Worm (Caenorhabditis elegans) whole organism, late embryonic: Measurements from ENCODE around the gene Y53F4B.43.

Experiments used
- C08G9.2 ChIP-seq: sonication (generic microtip); optimal IDR thresholded peaks from 2 replicates; lab custom pipeline; 2016; ENCODE audit warnings: mild to moderate bottlenecking, missing genetic modification characterization, moderate library complexity, missing compliant biosample characterization
- Y22D7AL.16 ChIP-seq: sonication (generic microtip); optimal IDR thresholded peaks from 2 replicates; lab custom pipeline; 2016; ENCODE audit warnings: missing genetic modification characterization, missing compliant biosample characterization
- ama-1 ChIP-seq: fragments of 150-350 bp; optimal IDR thresholded peaks from 2 replicates; lab custom pipeline; 2014
- ceh-14 ChIP-seq: sonication (generic microtip); optimal IDR thresholded peaks from 2 replicates; lab custom pipeline; 2016; ENCODE audit warnings: missing genotype, missing genetic modification characterization, missing compliant biosample characterization
- ceh-19 ChIP-seq: fragments of 200-800 bp; sonication (Bioruptor generic); optimal IDR thresholded peaks from 2 replicates; lab custom pipeline; 2018; ENCODE audit warnings: mild to moderate bottlenecking, missing genetic modification characterization, missing compliant biosample characterization
- ceh-22 ChIP-seq: sonication (generic microtip); optimal IDR thresholded peaks from 2 replicates; lab custom pipeline; 2017; ENCODE audit warnings: missing biosample characterization, missing genetic modification characterization
- ceh-30 ChIP-seq: fragments of 150-350 bp; optimal IDR thresholded peaks from 2 replicates; lab custom pipeline; 2014; ENCODE audit warnings: missing biosample characterization, missing genetic modification characterization
- ceh-34 ChIP-seq: sonication (generic microtip); optimal IDR thresholded peaks from 2 replicates; lab custom pipeline; 2016; ENCODE audit warnings: mild to moderate bottlenecking, missing genetic modification characterization, missing compliant biosample characterization
- ceh-48 ChIP-seq: sonication (generic microtip); optimal IDR thresholded peaks from 2 replicates; lab custom pipeline; 2016; ENCODE audit warnings: missing genetic modification characterization, inconsistent platforms, missing compliant biosample characterization
- ceh-6 ChIP-seq: fragments of 200-800 bp; sonication (Bioruptor generic); optimal IDR thresholded peaks from 2 replicates; lab custom pipeline; 2018; ENCODE audit warnings: mild to moderate bottlenecking, missing genetic modification characterization, missing compliant biosample characterization
- che-1 ChIP-seq: sonication (generic microtip); optimal IDR thresholded peaks from 2 replicates; lab custom pipeline; 2016; ENCODE audit warnings: mild to moderate bottlenecking, missing genetic modification characterization, missing compliant biosample characterization
- dmd-4 ChIP-seq: sonication (generic microtip); optimal IDR thresholded peaks from 2 replicates; lab custom pipeline; 2016; ENCODE audit warnings: borderline replicate concordance, missing genetic modification characterization, missing compliant biosample characterization
- dve-1 ChIP-seq: sonication (generic microtip); optimal IDR thresholded peaks from 2 replicates; lab custom pipeline; 2017; ENCODE audit warnings: antibody characterized with exemption, mild to moderate bottlenecking, missing genetic modification characterization, missing compliant biosample characterization
- elt-2 ChIP-seq: sonication (generic microtip); optimal IDR thresholded peaks from 2 replicates; lab custom pipeline; 2016; ENCODE audit warnings: missing genetic modification reagents, missing genetic modification characterization, missing compliant biosample characterization
- eyg-1 ChIP-seq: sonication (generic microtip); optimal IDR thresholded peaks from 2 replicates; lab custom pipeline; 2016; ENCODE audit warnings: missing genotype, missing genetic modification characterization, missing compliant biosample characterization
- fax-1 ChIP-seq: sonication (generic microtip); optimal IDR thresholded peaks from 2 replicates; lab custom pipeline; 2016; ENCODE audit warnings: missing genotype, missing genetic modification characterization, missing compliant biosample characterization
- fkh-6 ChIP-seq: sonication (generic microtip); optimal IDR thresholded peaks from 2 replicates; lab custom pipeline; 2016; ENCODE audit warnings: missing genetic modification characterization, missing compliant biosample characterization
- gmeb-2 ChIP-seq: sonication (generic microtip); optimal IDR thresholded peaks from 2 replicates; lab custom pipeline; 2016; ENCODE audit warnings: missing genetic modification characterization, inconsistent platforms, missing compliant biosample characterization
- hlh-15 ChIP-seq: sonication (generic microtip); optimal IDR thresholded peaks from 2 replicates; lab custom pipeline; 2016; ENCODE audit warnings: missing genetic modification characterization, missing compliant biosample characterization
- hlh-30 ChIP-seq: sonication (generic microtip); optimal IDR thresholded peaks from 2 replicates; lab custom pipeline; 2017; ENCODE audit warnings: antibody characterized with exemption, missing genetic modification characterization, missing compliant biosample characterization; ENCODE audit not compliant: insufficient read depth
- hlh-6 ChIP-seq: sonication (generic microtip); optimal IDR thresholded peaks from 2 replicates; lab custom pipeline; 2016; ENCODE audit warnings: missing genotype, missing genetic modification characterization, missing compliant biosample characterization
- hlh-8 ChIP-seq: sonication (generic microtip); optimal IDR thresholded peaks from 2 replicates; lab custom pipeline; 2016; ENCODE audit warnings: missing genotype, missing genetic modification characterization, missing compliant biosample characterization
- lin-11 ChIP-seq: fragments of 200-800 bp; sonication (Bioruptor generic); optimal IDR thresholded peaks from 2 replicates; lab custom pipeline; 2018; ENCODE audit warnings: mild to moderate bottlenecking, missing genetic modification characterization, missing compliant biosample characterization
- mec-3 ChIP-seq: sonication (generic microtip); optimal IDR thresholded peaks from 2 replicates; lab custom pipeline; 2016; ENCODE audit warnings: borderline replicate concordance, missing genetic modification characterization, missing compliant biosample characterization
- nhr-11 ChIP-seq: fragments of 150-350 bp; optimal IDR thresholded peaks from 2 replicates; lab custom pipeline; 2014; ENCODE audit warnings: missing biosample characterization, missing genetic modification characterization
- nhr-232 ChIP-seq: sonication (generic microtip); optimal IDR thresholded peaks from 2 replicates; lab custom pipeline; 2016; ENCODE audit warnings: missing genetic modification characterization, missing compliant biosample characterization
- odd-2 ChIP-seq: sonication (generic microtip); optimal IDR thresholded peaks from 2 replicates; lab custom pipeline; 2017; ENCODE audit warnings: antibody characterized with exemption, mild to moderate bottlenecking, missing genetic modification characterization, missing compliant biosample characterization
- pha-2 ChIP-seq: sonication (generic microtip); optimal IDR thresholded peaks from 2 replicates; lab custom pipeline; 2017; ENCODE audit warnings: mild to moderate bottlenecking, missing genetic modification characterization, missing compliant biosample characterization
- pha-4 ChIP-seq: fragments of 150-350 bp; optimal IDR thresholded peaks from 2 replicates; lab custom pipeline; 2018; ENCODE audit warnings: missing biosample characterization, missing genetic modification reagents, missing genetic modification characterization
- pqm-1 ChIP-seq: sonication (generic microtip); optimal IDR thresholded peaks from 2 replicates; lab custom pipeline; 2016; ENCODE audit warnings: missing genetic modification characterization, missing compliant biosample characterization
- pros-1 ChIP-seq: fragments of 150-350 bp; optimal IDR thresholded peaks from 2 replicates; lab custom pipeline; 2014; ENCODE audit warnings: missing biosample characterization, missing genetic modification reagents, missing genetic modification characterization
- rnt-1 ChIP-seq: sonication (generic microtip); optimal IDR thresholded peaks from 2 replicates; lab custom pipeline; 2016; ENCODE audit warnings: missing genetic modification characterization, missing compliant biosample characterization
- sox-4 ChIP-seq: sonication (generic microtip); optimal IDR thresholded peaks from 2 replicates; lab custom pipeline; 2017; ENCODE audit warnings: mild to moderate bottlenecking, missing genetic modification characterization, inconsistent platforms, missing compliant biosample characterization
- syd-9 ChIP-seq: sonication (generic microtip); optimal IDR thresholded peaks from 2 replicates; lab custom pipeline; 2016; ENCODE audit warnings: mild to moderate bottlenecking, missing genetic modification characterization, moderate library complexity, missing compliant biosample characterization
- unc-42 ChIP-seq: sonication (generic microtip); optimal IDR thresholded peaks from 2 replicates; lab custom pipeline; 2016; ENCODE audit warnings: missing genotype, missing genetic modification characterization, missing compliant biosample characterization
- unc-55 ChIP-seq: sonication (generic microtip); optimal IDR thresholded peaks from 2 replicates; lab custom pipeline; 2017; ENCODE audit warnings: missing biosample characterization, missing genetic modification reagents, missing genetic modification characterization
- zip-5 ChIP-seq: sonication (generic microtip); optimal IDR thresholded peaks from 2 replicates; lab custom pipeline; 2016; ENCODE audit warnings: missing genetic modification characterization, missing compliant biosample characterization
- ztf-16 ChIP-seq: sonication (generic microtip); optimal IDR thresholded peaks from 2 replicates; lab custom pipeline; 2017; ENCODE audit warnings: missing genetic modification characterization, missing compliant biosample characterization

Gene Y53F4B.43

DNA sequence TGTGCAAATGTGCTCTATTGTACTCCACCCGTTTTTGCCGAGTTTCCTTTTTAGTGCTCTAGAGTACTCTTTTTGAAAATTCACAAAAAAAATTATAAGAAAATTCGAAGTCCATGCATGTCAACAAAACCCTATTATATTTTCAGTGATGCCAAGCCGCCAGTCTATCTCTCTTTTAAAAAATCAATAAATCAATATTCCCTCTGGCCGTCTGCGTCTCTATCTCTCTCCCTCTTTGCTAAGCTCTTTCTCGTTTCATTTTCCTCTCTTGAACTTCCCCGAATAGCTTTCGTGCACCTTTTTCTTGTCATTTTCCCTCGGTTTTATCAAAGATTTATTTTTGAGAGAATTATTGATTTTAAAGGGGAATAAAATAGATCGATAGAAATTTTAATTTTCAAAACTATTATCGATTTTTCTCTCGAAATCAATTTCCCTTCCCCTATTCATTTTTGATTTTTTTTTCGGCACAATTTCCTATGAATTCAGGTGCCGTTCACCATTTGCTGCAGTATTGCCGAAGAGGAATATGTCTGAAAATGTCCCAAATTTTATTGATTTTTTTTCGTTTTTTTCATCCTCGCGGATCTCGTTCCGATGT is 35.7 kb upstream of the Y53F4B.43 start:
- no peak for TF ChIP-seq ceh-14 (tag; lab: Kevin White, UChicago)
- no peak for TF ChIP-seq fax-1
- TF ChIP-seq pqm-1 (tag; lab: Kevin White, UChicago): no peak
- TF ChIP-seq ceh-48 (tag; lab: Kevin White, UChicago): peak; percentile 42

DNA sequence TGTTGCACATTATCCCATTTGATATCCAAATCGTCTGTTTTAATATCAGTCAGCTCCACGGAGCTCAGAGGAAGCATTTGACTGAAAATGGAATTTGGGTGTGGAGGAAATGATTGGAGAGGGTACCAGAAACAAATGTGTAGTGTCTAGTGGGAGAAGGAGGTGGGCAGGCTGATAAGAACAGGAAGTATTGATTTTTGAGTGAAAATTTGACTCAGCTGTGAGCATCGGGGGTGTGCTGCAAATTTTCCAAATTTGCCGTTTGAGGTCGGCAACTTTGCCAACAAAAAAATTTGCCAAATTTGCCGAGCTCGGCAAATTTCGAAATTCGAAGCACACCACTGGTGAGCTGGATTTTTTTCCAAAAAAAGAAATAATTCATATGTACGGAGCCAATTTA is 30.2 kb upstream of the Y53F4B.43 start, which contains the start of gene Y53F4B.1:
TSS of gene Y53F4B.1 (minus strand) at position 101 of the 400 bp plus-strand sequence.
- TF ChIP-seq hlh-6 (tag; lab: Kevin White, UChicago) (no peak), elt-2 (tag; lab: Kevin White, UChicago) (no peak), unc-55 (no peak), ama-1 (lab: Kevin White, UChicago) (no peak), pqm-1 (tag; lab: Kevin White, UChicago) (no peak), nhr-232 (no peak), syd-9 (tag; lab: Kevin White, UChicago) (no peak), dmd-4 (tag; lab: Kevin White, UChicago) (no peak), hlh-8 (tag; lab: Kevin White, UChicago) (no peak), ztf-16 (tag; lab: Kevin White, UChicago) (no peak), ceh-30 (no peak), fax-1 (no peak)

ce11 chrII:14959273-14959672 is 29.0 kb upstream of the Y53F4B.43 start:
- TF ChIP-seq mec-3 (tag; lab: Kevin White, UChicago) (no peak), elt-2 (tag; lab: Kevin White, UChicago) (peak; percentile 77)

DNA sequence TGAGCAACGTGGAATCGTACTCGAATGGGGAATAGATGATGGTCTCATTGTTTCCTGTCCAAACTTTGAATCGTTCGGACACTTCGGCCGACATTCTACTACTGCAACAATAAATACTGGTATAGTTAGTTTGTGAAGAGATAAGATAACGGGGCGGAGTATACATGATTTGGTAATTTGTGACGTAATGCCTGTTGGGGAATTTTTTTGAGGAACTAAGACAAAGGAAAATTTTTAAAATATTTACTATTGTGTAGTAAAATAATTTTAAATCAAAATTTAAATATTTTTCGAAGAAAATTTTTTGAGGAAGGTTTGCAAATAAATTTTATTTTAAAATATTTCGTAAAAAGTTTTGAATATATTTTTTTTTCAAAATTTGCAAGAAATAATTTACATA is 24.3 kb upstream of the Y53F4B.43 start, which contains the start of gene elo-9:
TSS of gene elo-9 (minus strand) at position 101 of the 400 bp plus-strand sequence.
- TF ChIP-seq elt-2 (tag; lab: Kevin White, UChicago) (peak; percentile 17), sox-4 (tag; lab: Kevin White, UChicago) (no peak), unc-42 (no peak)

- TF ChIP-seq Y22D7AL.16: no peak
- peak; percentile 62 for TF ChIP-seq elt-2 (tag; lab: Kevin White, UChicago)
Observed at ce11 chrII:14964877-14965276, 23.4 kb upstream of the Y53F4B.43 start.

ce11 chrII:14966420-14966819 is 21.9 kb upstream of the Y53F4B.43 start:
- TF ChIP-seq sox-4 (tag; lab: Kevin White, UChicago) (no peak), lin-11 (no peak), zip-5 (tag; lab: Kevin White, UChicago) (no peak), rnt-1 (tag; lab: Kevin White, UChicago) (no peak), hlh-15 (tag; lab: Kevin White, UChicago) (no peak), dmd-4 (tag; lab: Kevin White, UChicago) (no peak), nhr-11 (tag; lab: Kevin White, UChicago) (no peak), ceh-6 (GFP tag; lab: Kevin White, UChicago) (no peak), eyg-1 (tag; lab: Kevin White, UChicago) (no peak), pha-4 (tag; lab: Kevin White, UChicago) (no peak), ceh-22 (no peak), gmeb-2 (no peak), pros-1 (tag; lab: Kevin White, UChicago) (no peak), ceh-19 (GFP tag; lab: Kevin White, UChicago) (no peak)

ce11 chrII:14967084-14967483 is 21.2 kb upstream of the Y53F4B.43 start:
- TF ChIP-seq gmeb-2: no peak
- no peak for TF ChIP-seq C08G9.2
- TF ChIP-seq dve-1 (tag; lab: Kevin White, UChicago): no peak
- no peak for TF ChIP-seq ceh-30
- TF ChIP-seq pha-2 (tag; lab: Kevin White, UChicago): no peak
- TF ChIP-seq hlh-30 (tag; lab: Kevin White, UChicago): no peak
- TF ChIP-seq elt-2 (tag; lab: Kevin White, UChicago): no peak
- no peak for TF ChIP-seq ceh-34 (tag; lab: Kevin White, UChicago)
- no peak for TF ChIP-seq zip-5 (tag; lab: Kevin White, UChicago)
- TF ChIP-seq unc-42: no peak
- TF ChIP-seq odd-2 (tag; lab: Kevin White, UChicago): no peak
- TF ChIP-seq fkh-6 (tag; lab: Kevin White, UChicago): no peak
- TF ChIP-seq che-1 (tag; lab: Kevin White, UChicago): no peak
- TF ChIP-seq, all 69 proteins: peak for 0
